Worm (Caenorhabditis elegans): ENCODE data around the gene F37A8.2.

Gene F37A8.2

ce11 chrIII:3898850-3899249 lies 32.5 kb downstream of the F37A8.2 start:
- no peak for TF ChIP-seq hnd-1 (tag; optimal IDR thresholded peaks at IDR 0.05)
- TF ChIP-seq ceh-13 (GFP tag; optimal IDR thresholded peaks at IDR 0.05) = no peak
- TF ChIP-seq ets-7 (tag; optimal IDR thresholded peaks at IDR 0.05) = no peak
- no peak for TF ChIP-seq scrt-1 (GFP tag; IDR thresholded peaks at IDR 0.05)
- TF ChIP-seq F13C5.2 (tag; optimal IDR thresholded peaks at IDR 0.05) = no peak
- no peak for TF ChIP-seq hmg-4 (GFP tag; optimal IDR thresholded peaks at IDR 0.05)
- no peak for TF ChIP-seq tbx-11 (GFP tag; IDR thresholded peaks at IDR 0.05)
- TF ChIP-seq sea-1 (GFP tag; conservative IDR thresholded peaks at IDR 0.05) = no peak
- TF ChIP-seq tbx-37 (GFP tag; conservative IDR thresholded peaks at IDR 0.05) = no peak
- TF ChIP-seq flt-1 (GFP tag; IDR thresholded peaks at IDR 0.05) = no peak
- no peak for TF ChIP-seq ama-1 (optimal IDR thresholded peaks at IDR 0.05)
- TF ChIP-seq ceh-36 (tag; optimal IDR thresholded peaks at IDR 0.05) = no peak
- TF ChIP-seq B0310.2 (tag; optimal IDR thresholded peaks at IDR 0.05) = no peak
- no peak for TF ChIP-seq pes-1 (GFP tag; IDR thresholded peaks at IDR 0.05)

ce11 chrIII:3898354-3898753 lies 33.0 kb downstream of the F37A8.2 start:
- TF ChIP-seq ceh-36 (tag; optimal IDR thresholded peaks at IDR 0.05) (peak; percentile 43), tra-4 (tag; optimal IDR thresholded peaks at IDR 0.05) (no peak)

- TF ChIP-seq pes-1 (GFP tag; IDR thresholded peaks at IDR 0.05) (peak; percentile 74), tbx-37 (GFP tag; conservative IDR thresholded peaks at IDR 0.05) (peak; percentile 43; the same call in 1 of the 2 replicates), sea-1 (GFP tag; conservative IDR thresholded peaks at IDR 0.05) (peak; percentile 54; the same call in 1 of the 2 replicates), flt-1 (GFP tag; IDR thresholded peaks at IDR 0.05) (peak; percentile 82)
Measured at ce11 chrIII:3897116-3897845, 34.0 kb downstream of the F37A8.2 start.

- TF ChIP-seq hmbx-1 (tag; optimal IDR thresholded peaks at IDR 0.05) (no peak), tra-4 (tag; optimal IDR thresholded peaks at IDR 0.05) (no peak), tbx-11 (GFP tag; IDR thresholded peaks at IDR 0.05) (no peak), sea-1 (GFP tag; conservative IDR thresholded peaks at IDR 0.05) (no peak), F13C5.2 (tag; optimal IDR thresholded peaks at IDR 0.05) (no peak), tbx-37 (GFP tag; conservative IDR thresholded peaks at IDR 0.05) (no peak), hmg-4 (GFP tag; optimal IDR thresholded peaks at IDR 0.05) (no peak), ceh-36 (tag; optimal IDR thresholded peaks at IDR 0.05) (no peak), scrt-1 (GFP tag; IDR thresholded peaks at IDR 0.05) (no peak), ceh-13 (GFP tag; optimal IDR thresholded peaks at IDR 0.05) (no peak), ama-1 (optimal IDR thresholded peaks at IDR 0.05) (no peak), hnd-1 (tag; optimal IDR thresholded peaks at IDR 0.05) (no peak), pes-1 (GFP tag; IDR thresholded peaks at IDR 0.05) (no peak), aly-1 (tag; optimal IDR thresholded peaks at IDR 0.05) (no peak), flt-1 (GFP tag; IDR thresholded peaks at IDR 0.05) (no peak)
Measured at ce11 chrIII:3893992-3894391, 37.3 kb downstream of the F37A8.2 start.

- TF ChIP-seq hmg-4 (GFP tag; optimal IDR thresholded peaks at IDR 0.05) (no peak), tbx-11 (GFP tag; IDR thresholded peaks at IDR 0.05) (no peak), F13C5.2 (tag; optimal IDR thresholded peaks at IDR 0.05) (no peak), hmbx-1 (tag; optimal IDR thresholded peaks at IDR 0.05) (no peak), ets-7 (tag; optimal IDR thresholded peaks at IDR 0.05) (no peak), ceh-13 (GFP tag; optimal IDR thresholded peaks at IDR 0.05) (no peak), scrt-1 (GFP tag; IDR thresholded peaks at IDR 0.05) (no peak), hnd-1 (tag; optimal IDR thresholded peaks at IDR 0.05) (no peak), B0310.2 (tag; optimal IDR thresholded peaks at IDR 0.05) (no peak), tbx-37 (GFP tag; conservative IDR thresholded peaks at IDR 0.05) (no peak), pes-1 (GFP tag; IDR thresholded peaks at IDR 0.05) (no peak), ama-1 (optimal IDR thresholded peaks at IDR 0.05) (no peak), sea-1 (GFP tag; conservative IDR thresholded peaks at IDR 0.05) (no peak), aly-1 (tag; optimal IDR thresholded peaks at IDR 0.05) (no peak), tra-4 (tag; optimal IDR thresholded peaks at IDR 0.05) (no peak), ceh-36 (tag; optimal IDR thresholded peaks at IDR 0.05) (no peak)
Measured at ce11 chrIII:3889896-3890295, 41.4 kb downstream of the F37A8.2 start.

- no peak for TF ChIP-seq ceh-13 (GFP tag; optimal IDR thresholded peaks at IDR 0.05)
- peak; percentile 18 for TF ChIP-seq hmg-4 (GFP tag; optimal IDR thresholded peaks at IDR 0.05)
- TF ChIP-seq sea-1 (GFP tag; conservative IDR thresholded peaks at IDR 0.05) = no peak
Measured at ce11 chrIII:3887586-3887985, 43.7 kb downstream of the F37A8.2 start.

- TF ChIP-seq ets-7 (tag; optimal IDR thresholded peaks at IDR 0.05) = no peak
Measured at ce11 chrIII:3883146-3883545, 48.2 kb downstream of the F37A8.2 start.
